Fruit fly (Drosophila melanogaster): ENCODE results near the gene Syx7.

Syx7 gene

dm6 chr3L:21445704-21446103, at the start of gene Syx7:
TSS of gene Syx7 (plus strand) at chr3L:21445834.
- peak; percentile 51; the same call in 1 of the 3 replicates for TF ChIP-seq CG34422 (GFP tag; IDR thresholded peaks at IDR 0.05)
- TF ChIP-seq pan (optimal IDR thresholded peaks at IDR 0.05), result no peak
- TF ChIP-seq pan (GFP tag; optimal IDR thresholded peaks at IDR 0.05 in 1 of 2, IDR thresholded peaks at IDR 0.05 in 1 of 2), result peak in 1 of 2 experiments; percentile 16
- no peak; the same call in 1 of the 2 replicates for TF ChIP-seq inv (GFP tag; IDR thresholded peaks at IDR 0.05; ENCODE audit: partially characterized antibody)
- peak; percentile 43 for TF ChIP-seq CG3995 (GFP tag; optimal IDR thresholded peaks at IDR 0.05)
- no peak for TF ChIP-seq CG4424 (GFP tag; optimal IDR thresholded peaks at IDR 0.05)
- peak; percentile 70 for TF ChIP-seq CG13287 (GFP tag; IDR thresholded peaks at IDR 0.05; ENCODE audit: partially characterized antibody)
- TF ChIP-seq CG32532 (GFP tag; IDR thresholded peaks at IDR 0.05), result no peak
- TF ChIP-seq CG12391 (tag; optimal IDR thresholded peaks at IDR 0.05), result no peak
- TF ChIP-seq lilli (GFP tag; optimal IDR thresholded peaks at IDR 0.05), result peak; percentile 46
- TF ChIP-seq Eip74EF (GFP tag; optimal IDR thresholded peaks at IDR 0.05), result no peak
- no peak for TF ChIP-seq caup (GFP tag; optimal IDR thresholded peaks at IDR 0.05; ENCODE audit: severe bottlenecking)
- no peak for TF ChIP-seq Vsx1 (GFP tag; optimal IDR thresholded peaks at IDR 0.05)
- TF ChIP-seq nmo (GFP tag; optimal IDR thresholded peaks at IDR 0.05), result peak; percentile 64
- no peak for TF ChIP-seq fd96Cb (tag; optimal IDR thresholded peaks at IDR 0.05)
- no peak for TF ChIP-seq Hr51 (GFP tag; optimal IDR thresholded peaks at IDR 0.05)
- TF ChIP-seq mirr (GFP tag; optimal IDR thresholded peaks at IDR 0.05), result no peak
- TF ChIP-seq Dbx (GFP tag; IDR thresholded peaks at IDR 0.05), result 0 out of 3 replicates have a peak, but pooled peaks have one; percentile 28
- no peak for TF ChIP-seq CG6272 (GFP tag; IDR thresholded peaks at IDR 0.05)
- TF ChIP-seq Spps (tag; optimal IDR thresholded peaks at IDR 0.05), result no peak
- peak; percentile 75 for TF ChIP-seq CG9797 (GFP tag; optimal IDR thresholded peaks at IDR 0.05)
- TF ChIP-seq pros (GFP tag; optimal IDR thresholded peaks at IDR 0.05), result no peak
- peak; percentile 100 for TF ChIP-seq Dp (GFP tag; optimal IDR thresholded peaks at IDR 0.05)
- no peak for TF ChIP-seq CTCF (GFP tag; optimal IDR thresholded peaks at IDR 0.05)
- peak; percentile 96 for TF ChIP-seq CG4617 (GFP tag; optimal IDR thresholded peaks at IDR 0.05; ENCODE audit: borderline replicate concordance)
- no peak for TF ChIP-seq dmrt99B (tag; optimal IDR thresholded peaks at IDR 0.05)
- TF ChIP-seq hb (GFP tag; IDR thresholded peaks at IDR 0.05; ENCODE audit: partially characterized antibody), result no peak
- TF ChIP-seq Dll (GFP tag; IDR thresholded peaks at IDR 0.05; ENCODE audit: partially characterized antibody), result peak; percentile 59; the same call in 2 of the 4 replicates
- TF ChIP-seq jumu (GFP tag; optimal IDR thresholded peaks at IDR 0.05), result no peak
- TF ChIP-seq CG11696 (GFP tag; IDR thresholded peaks at IDR 0.05), result no peak
- TF ChIP-seq CG14441 (GFP tag; IDR thresholded peaks at IDR 0.05), result no peak
- TF ChIP-seq gfzf (GFP tag; optimal IDR thresholded peaks at IDR 0.05), result peak; percentile 94
- peak; percentile 63 for TF ChIP-seq Ets97D (GFP tag; optimal IDR thresholded peaks at IDR 0.05)
- TF ChIP-seq Hr3 (GFP tag; optimal IDR thresholded peaks at IDR 0.05), result no peak
- no peak for TF ChIP-seq CG7372 (GFP tag; IDR thresholded peaks at IDR 0.05)
- TF ChIP-seq Ptx1 (GFP tag; IDR thresholded peaks at IDR 0.05), result no peak
- TF ChIP-seq MBD-R2 (GFP tag; IDR thresholded peaks at IDR 0.05), result peak; percentile 81
- TF ChIP-seq CG3407 (GFP tag; optimal IDR thresholded peaks at IDR 0.05), result no peak
- no peak for TF ChIP-seq CG4282 (GFP tag; optimal IDR thresholded peaks at IDR 0.05)
- TF ChIP-seq CG4707 (GFP tag; optimal IDR thresholded peaks at IDR 0.05), result no peak
- TF ChIP-seq CG2712 (tag; optimal IDR thresholded peaks at IDR 0.05), result peak; percentile 40
- TF ChIP-seq CG16779 (GFP tag; IDR thresholded peaks at IDR 0.05), result no peak
- TF ChIP-seq dimm (GFP tag; IDR thresholded peaks at IDR 0.05), result no peak
- TF ChIP-seq CG5245 (GFP tag; optimal IDR thresholded peaks at IDR 0.05), result no peak
- peak; percentile 16 for TF ChIP-seq Side (GFP tag; optimal IDR thresholded peaks at IDR 0.05)
- no peak for TF ChIP-seq C15 (GFP tag; IDR thresholded peaks at IDR 0.05)
- TF ChIP-seq Med (GFP tag), result peak; percentile 94
- TF ChIP-seq CG34376 (GFP tag; optimal IDR thresholded peaks at IDR 0.05), result no peak
- no peak for TF ChIP-seq tll (GFP tag; optimal IDR thresholded peaks at IDR 0.05)
- TF ChIP-seq ac (GFP tag; optimal IDR thresholded peaks at IDR 0.05), result no peak
- TF ChIP-seq CG10979 (tag; optimal IDR thresholded peaks at IDR 0.05), result no peak
